Worm (Caenorhabditis elegans) whole organism, L3 larva: Measurements from ENCODE around the gene C16C4.1.

Source experiments
- ceh-28 ChIP-seq: fragments of 150-350 bp; optimal IDR thresholded peaks from 2 replicates; lab custom pipeline; 2014; ENCODE audit warnings: missing biosample characterization, missing genetic modification reagents, missing genetic modification characterization
- elt-3 ChIP-seq, 3 experiments: fragments of 150-350 bp in 1 of 3; sonication (generic microtip) in 2 of 3; optimal IDR thresholded peaks; 2 replicates in 2 of 3; 4 replicates in 1 of 3; lab custom pipeline; 2014 to 2017; ENCODE audit warnings: missing biosample characterization in 3 of 3, missing genetic modification characterization in 3 of 3
- mdl-1 ChIP-seq: fragments of 150-350 bp; optimal IDR thresholded peaks from 2 replicates; lab custom pipeline; 2014; ENCODE audit warnings: missing biosample characterization, missing genetic modification characterization
- nhr-237 ChIP-seq: fragments of 150-350 bp; optimal IDR thresholded peaks from 2 replicates; lab custom pipeline; 2014; ENCODE audit warnings: missing biosample characterization, missing genetic modification characterization
- pqm-1 ChIP-seq: fragments of 150-350 bp; optimal IDR thresholded peaks from 2 replicates; lab custom pipeline; 2017; ENCODE audit warnings: missing biosample characterization, missing genetic modification characterization, inconsistent platforms

- TF ChIP-seq nhr-237 (no peak), pqm-1 (tag; lab: Kevin White, UChicago) (no peak), mdl-1 (tag; lab: Kevin White, UChicago) (no peak), ceh-28 (tag; lab: Kevin White, UChicago) (no peak), elt-3 (tag; optimal IDR thresholded peaks at IDR 0.05; lab: Kevin White, UChicago) (no peak)
Observed at ce11 chrII:1878663-1879062, 15.3 kb upstream of the C16C4.1 start, which contains the start of gene math-16.
